Fruit fly (Drosophila melanogaster): Measurements from ENCODE around the gene CG9951.

Gene CG9951

DNA sequence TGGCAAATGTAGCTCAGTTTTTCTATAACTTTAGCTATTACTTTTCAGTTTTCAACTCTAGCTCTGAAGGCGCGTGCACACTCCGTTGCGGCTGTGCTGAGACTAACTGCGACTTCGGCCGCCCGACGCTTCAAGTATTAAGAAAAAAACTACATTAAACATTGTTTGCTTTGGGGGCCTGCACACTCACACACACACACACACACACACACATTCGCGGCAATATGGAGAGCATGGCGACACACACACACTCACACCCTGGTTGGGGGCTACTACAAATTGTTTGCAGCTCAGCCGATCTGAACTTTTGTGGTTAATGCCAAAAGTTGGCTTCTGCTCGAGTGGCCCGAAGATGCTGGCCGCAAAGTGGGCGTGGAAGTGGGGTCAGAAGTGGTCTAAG is 34.0 kb upstream of the CG9951 start, which contains the start of gene CG13024 (continued):
- no peak for TF ChIP-seq ssp (GFP tag; IDR thresholded peaks at IDR 0.05)
- no peak for TF ChIP-seq CG3847 (GFP tag; IDR thresholded peaks at IDR 0.05)
- 0 out of 2 replicates have a peak, but pooled peaks have one; percentile 5 for TF ChIP-seq HLH3B (GFP tag; IDR thresholded peaks at IDR 0.05)
- no peak for TF ChIP-seq NfI (GFP tag; optimal IDR thresholded peaks at IDR 0.05)
- peak; percentile 53 for TF ChIP-seq Med (GFP tag)
- TF ChIP-seq Max (GFP tag; optimal IDR thresholded peaks at IDR 0.05) = no peak
- TF ChIP-seq gcm2 (GFP tag; optimal IDR thresholded peaks at IDR 0.05) = no peak
- TF ChIP-seq bbx (GFP tag; IDR thresholded peaks at IDR 0.05; ENCODE audit: partially characterized antibody) = no peak
- TF ChIP-seq Aef1 (GFP tag; IDR thresholded peaks at IDR 0.05) = no peak
- no peak for TF ChIP-seq gem (tag; optimal IDR thresholded peaks at IDR 0.05)
- no peak for TF ChIP-seq CG2889 (GFP tag; IDR thresholded peaks at IDR 0.05)
- TF ChIP-seq C15 (GFP tag; IDR thresholded peaks at IDR 0.05) = no peak
- no peak for TF ChIP-seq CG15696 (tag; optimal IDR thresholded peaks at IDR 0.05)
- no peak for TF ChIP-seq Myb (GFP tag; optimal IDR thresholded peaks at IDR 0.05)
- no peak for TF ChIP-seq Dbx (GFP tag; IDR thresholded peaks at IDR 0.05)

DNA sequence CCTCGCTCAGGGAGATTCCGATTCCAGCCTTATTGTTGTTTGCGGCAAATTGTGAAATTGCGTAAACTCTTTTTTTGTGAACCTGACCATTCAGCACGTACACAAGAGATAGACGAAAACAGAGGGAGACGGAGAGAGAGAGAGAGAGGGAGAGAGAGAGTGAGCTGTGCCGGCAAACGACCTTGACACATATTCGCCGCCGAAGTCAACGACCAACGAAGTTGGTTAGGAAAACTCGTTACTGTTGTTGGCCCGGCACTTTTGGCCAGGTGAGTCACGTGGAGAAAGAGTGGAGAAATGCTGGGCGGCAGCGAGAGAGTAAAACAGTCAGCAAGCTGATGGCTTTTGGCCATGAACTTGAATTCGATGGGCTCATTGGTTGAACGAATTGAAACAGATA is 33.0 kb upstream of the CG9951 start:
- no peak for TF ChIP-seq danr (GFP tag; IDR thresholded peaks at IDR 0.05)
- TF ChIP-seq sna (GFP tag; IDR thresholded peaks at IDR 0.05; ENCODE audit: partially characterized antibody) = no peak
- no peak for TF ChIP-seq CG14710 (tag; optimal IDR thresholded peaks at IDR 0.05)
- TF ChIP-seq Ets65A (GFP tag) = peak; percentile 87
- TF ChIP-seq sqz (GFP tag; optimal IDR thresholded peaks at IDR 0.05) = peak; percentile 18
- TF ChIP-seq CG17359 (tag; optimal IDR thresholded peaks at IDR 0.05) = no peak
- no peak for TF ChIP-seq gro (GFP tag; optimal IDR thresholded peaks at IDR 0.05)
- no peak for TF ChIP-seq Dip2 (GFP tag; IDR thresholded peaks at IDR 0.05)
- TF ChIP-seq CG34376 (GFP tag; optimal IDR thresholded peaks at IDR 0.05) = no peak
- TF ChIP-seq nau (GFP tag; optimal IDR thresholded peaks at IDR 0.05) = no peak
- no peak for TF ChIP-seq CG3065 (GFP tag; optimal IDR thresholded peaks at IDR 0.05)
- 0 out of 3 replicates have a peak, but pooled peaks have one; percentile 15 for TF ChIP-seq ken (GFP tag; IDR thresholded peaks at IDR 0.05)
- no peak for TF ChIP-seq Atf-2 (GFP tag; optimal IDR thresholded peaks at IDR 0.05)
- peak; percentile 29 for TF ChIP-seq CG1832 (GFP tag; optimal IDR thresholded peaks at IDR 0.05)
- peak; percentile 37 for TF ChIP-seq oc (tag; optimal IDR thresholded peaks at IDR 0.05)
- TF ChIP-seq gsb-n (tag; optimal IDR thresholded peaks at IDR 0.05) = peak; percentile 18
- TF ChIP-seq CG6272 (GFP tag; IDR thresholded peaks at IDR 0.05) = no peak
- TF ChIP-seq ftz-f1 (GFP tag; optimal IDR thresholded peaks at IDR 0.05) = peak; percentile 44
- peak; percentile 10 to 40 for TF ChIP-seq Trl (optimal IDR thresholded peaks at IDR 0.05)
- no peak for TF ChIP-seq Trl (GFP tag; optimal IDR thresholded peaks at IDR 0.05)
- no peak for TF ChIP-seq GATAe (GFP tag; conservative IDR thresholded peaks at IDR 0.05)
- peak; percentile 59 for TF ChIP-seq Blimp-1 (GFP tag; optimal IDR thresholded peaks at IDR 0.05)
- no peak for TF ChIP-seq CG3847 (GFP tag; IDR thresholded peaks at IDR 0.05)
- TF ChIP-seq Mrtf (GFP tag; IDR thresholded peaks at IDR 0.05) = no peak
- TF ChIP-seq CG13624 (GFP tag; optimal IDR thresholded peaks at IDR 0.05) = no peak
- TF ChIP-seq wek (GFP tag; optimal IDR thresholded peaks at IDR 0.05) = no peak
- TF ChIP-seq Hr78 (GFP tag; optimal IDR thresholded peaks at IDR 0.05) = peak in 1 of 2 experiments; percentile 11
- TF ChIP-seq vvl (GFP tag; IDR thresholded peaks at IDR 0.05) = 0 out of 2 replicates have a peak, but pooled peaks have one; percentile 7
- TF ChIP-seq Myb (GFP tag; optimal IDR thresholded peaks at IDR 0.05) = no peak
- TF ChIP-seq CG12769 (tag; optimal IDR thresholded peaks at IDR 0.05) = peak; percentile 35
- TF ChIP-seq slbo (GFP tag; IDR thresholded peaks at IDR 0.05) = no peak
- no peak for TF ChIP-seq CG9797 (GFP tag; optimal IDR thresholded peaks at IDR 0.05)
- no peak for TF ChIP-seq CkIIα-i1 (GFP tag; IDR thresholded peaks at IDR 0.05)

Measured in whole organism, embryonic.